Worm (Caenorhabditis elegans) whole organism, early embryonic: Measurements from ENCODE around the gene ZK1010.12.

Source experiments
- B0310.2 ChIP-seq: sonication (generic microtip); optimal IDR thresholded peaks from 2 replicates; lab custom pipeline; 2016; ENCODE audit warnings: mild to moderate bottlenecking, missing genetic modification characterization, missing compliant biosample characterization
- F13C5.2 ChIP-seq: sonication (generic microtip); optimal IDR thresholded peaks from 2 replicates; lab custom pipeline; 2017; ENCODE audit warnings: mild to moderate bottlenecking, missing genetic modification characterization, inconsistent platforms, missing compliant biosample characterization
- aly-1 ChIP-seq: sonication (generic microtip); optimal IDR thresholded peaks from 2 replicates; lab custom pipeline; 2016; ENCODE audit warnings: missing genetic modification characterization, missing compliant biosample characterization
- ama-1 ChIP-seq: fragments of 150-350 bp; optimal IDR thresholded peaks from 2 replicates; lab custom pipeline; 2014
- ceh-13 ChIP-seq: fragments of 200-800 bp; sonication (Bioruptor generic); optimal IDR thresholded peaks from 2 replicates; lab custom pipeline; 2018; ENCODE audit warnings: mild to moderate bottlenecking, missing genetic modification characterization, missing compliant biosample characterization
- ceh-36 ChIP-seq: sonication (generic microtip); optimal IDR thresholded peaks from 2 replicates; lab custom pipeline; 2016; ENCODE audit warnings: missing genetic modification characterization, inconsistent platforms, missing compliant biosample characterization
- ets-7 ChIP-seq: sonication (generic microtip); optimal IDR thresholded peaks from 2 replicates; lab custom pipeline; 2016; ENCODE audit warnings: missing genotype, missing genetic modification characterization, missing compliant biosample characterization
- flt-1 ChIP-seq: fragments of 200-800 bp; sonication (Bioruptor generic); IDR thresholded peaks from 2 replicates; pipeline ENCODE4 v1.3.6; 2022; ENCODE audit warnings: missing genetic modification characterization, missing compliant biosample characterization
- hmbx-1 ChIP-seq: sonication (generic microtip); optimal IDR thresholded peaks from 2 replicates; lab custom pipeline; 2016; ENCODE audit warnings: mild to moderate bottlenecking, missing genetic modification characterization, missing compliant biosample characterization
- hmg-4 ChIP-seq: fragments of 200-800 bp; sonication (Bioruptor generic); optimal IDR thresholded peaks from 2 replicates; lab custom pipeline; 2018; ENCODE audit warnings: mild to moderate bottlenecking, missing genetic modification characterization, missing compliant biosample characterization
- hnd-1 ChIP-seq: sonication (generic microtip); optimal IDR thresholded peaks from 2 replicates; lab custom pipeline; 2016; ENCODE audit warnings: missing genetic modification characterization, missing compliant biosample characterization
- pes-1 ChIP-seq: fragments of 200-800 bp; sonication (Bioruptor generic); IDR thresholded peaks from 2 replicates; pipeline ENCODE4 v1.3.6; 2022; ENCODE audit warnings: missing genetic modification reagents, missing genetic modification characterization, missing compliant biosample characterization
- scrt-1 ChIP-seq: fragments of 200-800 bp; sonication (Bioruptor generic); IDR thresholded peaks from 2 replicates; pipeline ENCODE4 v1.3.6; 2022; ENCODE audit warnings: missing genetic modification characterization, missing compliant biosample characterization
- sea-1 ChIP-seq: fragments of 200-800 bp; sonication (Bioruptor generic); conservative IDR thresholded peaks from 2 replicates; pipeline ENCODE4 v1.3.6; 2022; ENCODE audit warnings: missing genetic modification characterization, missing compliant biosample characterization
- tbx-11 ChIP-seq: fragments of 200-800 bp; sonication (Bioruptor generic); IDR thresholded peaks from 2 replicates; pipeline ENCODE4 v1.3.6; 2022; ENCODE audit warnings: missing genetic modification characterization, missing compliant biosample characterization
- tbx-37 ChIP-seq: fragments of 200-800 bp; sonication (Bioruptor generic); conservative IDR thresholded peaks from 2 replicates; pipeline ENCODE4 v1.3.6; 2022; ENCODE audit warnings: missing genetic modification reagents, missing genetic modification characterization, missing compliant biosample characterization
- tra-4 ChIP-seq: sonication (generic microtip); optimal IDR thresholded peaks from 2 replicates; lab custom pipeline; 2017; ENCODE audit warnings: missing genetic modification characterization, missing compliant biosample characterization

Gene ZK1010.12

ce11 chrIII:12977559-12977958 lies 13.5 kb upstream of the ZK1010.12 start, which contains the start of gene ZK1010.2:
Gene ZK1010.2, minus strand, starts transcription at chrIII:12977862.
- TF ChIP-seq tra-4 (tag; lab: Kevin White, UChicago) (no peak), tbx-37 (GFP tag; lab: Robert Waterston, UW) (no peak), B0310.2 (tag; lab: Kevin White, UChicago) (no peak), hmg-4 (GFP tag; lab: Kevin White, UChicago) (no peak), tbx-11 (no peak), aly-1 (no peak), ama-1 (no peak)

- TF ChIP-seq ama-1 (no peak), F13C5.2 (tag; lab: Kevin White, UChicago) (peak; percentile 44)
Measured at ce11 chrIII:12978473-12979174, 12.5 kb upstream of the ZK1010.12 start, which contains the start of the genes ubq-2 and frg-1. Gene ubq-2, minus strand, starts transcription at chrIII:12978523. Gene frg-1, plus strand, starts transcription at chrIII:12979162.

DNA sequence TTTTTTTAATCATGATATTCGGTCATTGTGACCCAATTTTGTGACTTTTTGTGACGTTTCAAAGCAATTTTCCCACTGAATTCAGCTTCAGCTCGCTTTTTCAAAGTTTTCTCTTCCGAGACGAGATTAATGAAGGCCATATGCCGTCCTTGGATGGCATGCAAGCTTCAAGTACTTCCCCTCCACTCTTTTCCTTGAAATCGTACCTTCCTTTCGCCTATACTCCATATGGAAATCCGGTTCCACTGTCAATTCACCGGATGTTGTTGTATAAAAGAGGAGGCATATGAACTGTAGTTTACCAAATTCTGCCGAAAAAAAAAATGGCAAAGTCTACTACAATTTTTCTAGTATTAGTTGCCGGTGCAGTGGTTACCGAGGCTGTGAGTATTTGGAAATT lies 10.3 kb upstream of the ZK1010.12 start, which contains the start of gene ZK1010.4:
ZK1010.4 (plus strand) TSS at position 301 of the 400 bp plus-strand sequence.
- TF ChIP-seq tra-4 (tag; lab: Kevin White, UChicago), result no peak
- no peak for TF ChIP-seq ceh-36 (tag; lab: Kevin White, UChicago)
- no peak for TF ChIP-seq ets-7 (tag; lab: Kevin White, UChicago)
- TF ChIP-seq ama-1, result no peak

- TF ChIP-seq aly-1, result no peak
- TF ChIP-seq B0310.2 (tag; lab: Kevin White, UChicago), result no peak
- no peak for TF ChIP-seq ceh-36 (tag; lab: Kevin White, UChicago)
- no peak for TF ChIP-seq ama-1
- TF ChIP-seq hmbx-1 (tag; lab: Kevin White, UChicago), result no peak
- TF ChIP-seq flt-1 (GFP tag; lab: Robert Waterston, UW), result no peak
- TF ChIP-seq hmg-4 (GFP tag; lab: Kevin White, UChicago), result no peak
- TF ChIP-seq ceh-13 (GFP tag; lab: Kevin White, UChicago), result no peak
- no peak for TF ChIP-seq pes-1 (GFP tag; lab: Robert Waterston, UW)
- TF ChIP-seq tra-4 (tag; lab: Kevin White, UChicago), result no peak
- no peak for TF ChIP-seq tbx-11
- no peak for TF ChIP-seq ets-7 (tag; lab: Kevin White, UChicago)
- no peak for TF ChIP-seq scrt-1 (GFP tag; lab: Robert Waterston, UW)
- TF ChIP-seq tbx-37 (GFP tag; lab: Robert Waterston, UW), result no peak
- TF ChIP-seq hnd-1 (tag; lab: Kevin White, UChicago), result no peak
- TF ChIP-seq sea-1 (GFP tag; lab: Robert Waterston, UW), result no peak
- no peak for TF ChIP-seq F13C5.2 (tag; lab: Kevin White, UChicago)
Measured at ce11 chrIII:12987418-12987817, 3.7 kb upstream of the ZK1010.12 start, which contains the start of gene ZK1010.5. Gene ZK1010.5, minus strand, starts transcription at chrIII:12987518.

- TF ChIP-seq hnd-1 (tag; lab: Kevin White, UChicago) (no peak), scrt-1 (GFP tag; lab: Robert Waterston, UW) (no peak), F13C5.2 (tag; lab: Kevin White, UChicago) (no peak), sea-1 (GFP tag; lab: Robert Waterston, UW) (no peak), aly-1 (no peak), tbx-37 (GFP tag; lab: Robert Waterston, UW) (no peak), hmbx-1 (tag; lab: Kevin White, UChicago) (no peak), ama-1 (no peak), tra-4 (tag; lab: Kevin White, UChicago) (no peak)
Measured at ce11 chrIII:12993055-12993454, 2.0 kb downstream of the ZK1010.12 start.

DNA sequence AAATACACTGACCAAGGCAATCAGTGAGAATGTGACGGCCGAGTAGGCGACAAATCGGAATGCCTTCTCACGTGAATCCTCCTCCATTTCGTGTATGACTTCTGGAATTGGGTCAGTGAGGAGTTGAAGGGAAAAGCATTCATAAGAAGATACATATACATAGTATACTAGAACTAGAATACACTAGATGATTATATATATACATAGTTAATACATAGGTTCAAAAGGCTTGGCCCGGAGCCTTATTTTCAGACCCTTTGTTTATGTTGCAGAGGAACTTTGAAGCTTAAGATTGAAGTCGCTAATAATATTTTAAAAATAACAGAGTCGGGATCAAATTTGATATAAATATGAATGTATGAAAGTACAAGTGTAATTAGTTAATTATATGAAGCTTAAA lies 2.5 kb downstream of the ZK1010.12 start, which contains the start of gene col-97:
col-97 (minus strand) TSS at position 101 of the 400 bp plus-strand sequence.
- no peak for TF ChIP-seq tra-4 (tag; lab: Kevin White, UChicago)
- no peak for TF ChIP-seq pes-1 (GFP tag; lab: Robert Waterston, UW)
- TF ChIP-seq flt-1 (GFP tag; lab: Robert Waterston, UW), result no peak
- TF ChIP-seq hmg-4 (GFP tag; lab: Kevin White, UChicago), result no peak
- no peak for TF ChIP-seq scrt-1 (GFP tag; lab: Robert Waterston, UW)
- no peak for TF ChIP-seq tbx-37 (GFP tag; lab: Robert Waterston, UW)
- TF ChIP-seq ceh-13 (GFP tag; lab: Kevin White, UChicago), result no peak
- no peak for TF ChIP-seq B0310.2 (tag; lab: Kevin White, UChicago)
- no peak for TF ChIP-seq hmbx-1 (tag; lab: Kevin White, UChicago)
- TF ChIP-seq ama-1, result no peak
- TF ChIP-seq tbx-11, result no peak
- TF ChIP-seq hnd-1 (tag; lab: Kevin White, UChicago), result no peak
- TF ChIP-seq aly-1, result no peak
- no peak for TF ChIP-seq F13C5.2 (tag; lab: Kevin White, UChicago)

ce11 chrIII:12998252-12998651 lies 7.2 kb downstream of the ZK1010.12 start:
- TF ChIP-seq scrt-1 (GFP tag; lab: Robert Waterston, UW), result no peak
- TF ChIP-seq ceh-13 (GFP tag; lab: Kevin White, UChicago), result no peak
- TF ChIP-seq hmbx-1 (tag; lab: Kevin White, UChicago), result no peak
- no peak for TF ChIP-seq hnd-1 (tag; lab: Kevin White, UChicago)
- no peak for TF ChIP-seq B0310.2 (tag; lab: Kevin White, UChicago)
- TF ChIP-seq pes-1 (GFP tag; lab: Robert Waterston, UW), result no peak
- TF ChIP-seq F13C5.2 (tag; lab: Kevin White, UChicago), result no peak
- no peak for TF ChIP-seq tra-4 (tag; lab: Kevin White, UChicago)
- no peak for TF ChIP-seq hmg-4 (GFP tag; lab: Kevin White, UChicago)
